Worm (Caenorhabditis elegans) whole organism, L2 larva: ENCODE measurements around the gene srt-56.

Experiments used
- C34F6.9 ChIP-seq: fragments of 150-350 bp; optimal IDR thresholded peaks from 2 replicates; lab custom pipeline; 2014; ENCODE audit warnings: missing biosample characterization, missing genetic modification characterization
- F13H6.1 ChIP-seq: sonication (generic microtip); optimal IDR thresholded peaks from 2 replicates; lab custom pipeline; 2016; ENCODE audit warnings: missing genetic modification characterization, missing compliant biosample characterization
- R02D3.7 ChIP-seq: fragments of 150-350 bp; optimal IDR thresholded peaks from 2 replicates; lab custom pipeline; 2014; ENCODE audit warnings: missing biosample characterization, missing genetic modification characterization
- ZK546.5 ChIP-seq: sonication (generic microtip); optimal IDR thresholded peaks from 2 replicates; lab custom pipeline; 2017; ENCODE audit warnings: missing biosample characterization, missing genetic modification characterization
- alr-1 ChIP-seq: fragments of 150-350 bp; optimal IDR thresholded peaks from 2 replicates; lab custom pipeline; 2014; ENCODE audit warnings: missing biosample characterization, missing genetic modification characterization
- aly-2 ChIP-seq: fragments of 150-350 bp; optimal IDR thresholded peaks from 2 replicates; lab custom pipeline; 2014; ENCODE audit warnings: missing biosample characterization, missing genetic modification characterization
- ama-1 ChIP-seq: fragments of 150-350 bp; optimal IDR thresholded peaks from 2 replicates; lab custom pipeline; 2018; ENCODE audit warnings: inconsistent platforms
- blmp-1 ChIP-seq: sonication (generic microtip); optimal IDR thresholded peaks from 2 replicates; lab custom pipeline; 2017; ENCODE audit warnings: missing genetic modification characterization, mild to moderate bottlenecking, missing compliant biosample characterization, antibody characterized with exemption, moderate library complexity; ENCODE audit not compliant: insufficient read depth
- dmd-4 ChIP-seq: sonication (generic microtip); optimal IDR thresholded peaks from 2 replicates; lab custom pipeline; 2017; ENCODE audit warnings: missing biosample characterization, missing genetic modification characterization
- egl-27 ChIP-seq: sonication (generic microtip); optimal IDR thresholded peaks from 3 replicates; lab custom pipeline; 2017; ENCODE audit warnings: missing biosample characterization, missing genetic modification reagents, missing genetic modification characterization
- elt-3 ChIP-seq: sonication (generic microtip); optimal IDR thresholded peaks from 2 replicates; lab custom pipeline; 2017; ENCODE audit warnings: missing biosample characterization, missing genetic modification characterization
- fos-1 ChIP-seq: fragments of 150-350 bp; optimal IDR thresholded peaks from 2 replicates; lab custom pipeline; 2014; ENCODE audit warnings: missing biosample characterization, missing genetic modification characterization
- gmeb-1 ChIP-seq: fragments of 150-350 bp; optimal IDR thresholded peaks from 2 replicates; lab custom pipeline; 2014; ENCODE audit warnings: missing biosample characterization, missing genetic modification characterization
- lin-13 ChIP-seq: fragments of 150-350 bp; optimal IDR thresholded peaks from 2 replicates; lab custom pipeline; 2014; ENCODE audit warnings: missing biosample characterization, missing genetic modification reagents, missing genetic modification characterization
- lsy-2 ChIP-seq, 2 experiments: fragments of 150-350 bp in 1 of 2; sonication (generic microtip) in 1 of 2; optimal IDR thresholded peaks; 2 replicates each; lab custom pipeline; 2014 to 2017; ENCODE audit warnings: missing biosample characterization in 2 of 2, missing genetic modification characterization in 2 of 2
- mbf-1 ChIP-seq: sonication (generic microtip); optimal IDR thresholded peaks from 2 replicates; lab custom pipeline; 2017; ENCODE audit warnings: missing biosample characterization, missing genetic modification characterization
- mdl-1 ChIP-seq, 2 experiments: fragments of 150-350 bp in 1 of 2; sonication (generic microtip) in 1 of 2; optimal IDR thresholded peaks; 2 replicates each; lab custom pipeline; 2017; ENCODE audit warnings: missing biosample characterization in 2 of 2, missing genetic modification characterization in 2 of 2
- nhr-10 ChIP-seq: sonication (generic microtip); optimal IDR thresholded peaks from 2 replicates; lab custom pipeline; 2017; ENCODE audit warnings: missing biosample characterization, missing genetic modification characterization
- nhr-11 ChIP-seq: fragments of 150-350 bp; optimal IDR thresholded peaks from 2 replicates; lab custom pipeline; 2014; ENCODE audit warnings: missing biosample characterization, missing genetic modification characterization
- nhr-12 ChIP-seq: fragments of 150-350 bp; optimal IDR thresholded peaks from 2 replicates; lab custom pipeline; 2014; ENCODE audit warnings: missing biosample characterization, missing genetic modification characterization
- nhr-21 ChIP-seq: fragments of 150-350 bp; optimal IDR thresholded peaks from 2 replicates; lab custom pipeline; 2014; ENCODE audit warnings: missing biosample characterization, missing genetic modification characterization
- nhr-23 ChIP-seq: fragments of 150-350 bp; optimal IDR thresholded peaks from 2 replicates; lab custom pipeline; 2014; ENCODE audit warnings: missing biosample characterization, missing genetic modification reagents, missing genetic modification characterization
- nhr-237 ChIP-seq: fragments of 150-350 bp; optimal IDR thresholded peaks from 2 replicates; lab custom pipeline; 2014; ENCODE audit warnings: missing biosample characterization, missing genetic modification characterization
- nhr-25 ChIP-seq: fragments of 150-350 bp; sonication (generic microtip); optimal IDR thresholded peaks from 3 replicates; lab custom pipeline; 2014; ENCODE audit warnings: missing biosample characterization, missing genetic modification characterization
- nhr-6 ChIP-seq: fragments of 150-350 bp; optimal IDR thresholded peaks from 2 replicates; lab custom pipeline; 2014; ENCODE audit warnings: missing biosample characterization, missing genetic modification characterization
- nhr-77 ChIP-seq: fragments of 150-350 bp; optimal IDR thresholded peaks from 2 replicates; lab custom pipeline; 2014; ENCODE audit warnings: missing biosample characterization, missing genetic modification characterization
- peb-1 ChIP-seq: fragments of 150-350 bp; optimal IDR thresholded peaks from 2 replicates; lab custom pipeline; 2014; ENCODE audit warnings: missing biosample characterization, missing genetic modification characterization
- skn-1 ChIP-seq: sonication (generic microtip); optimal IDR thresholded peaks from 2 replicates; lab custom pipeline; 2017; ENCODE audit warnings: missing biosample characterization, missing genetic modification characterization
- sma-9 ChIP-seq, 2 experiments: fragments of 150-350 bp in 1 of 2; sonication (generic microtip) in 1 of 2; optimal IDR thresholded peaks; 2 replicates each; lab custom pipeline; 2014 to 2016; ENCODE audit warnings: missing genetic modification characterization in 2 of 2, mild to moderate bottlenecking in 1 of 2, missing biosample characterization in 1 of 2, missing compliant biosample characterization in 1 of 2, missing genetic modification reagents in 1 of 2, moderate library complexity in 1 of 2
- unc-39 ChIP-seq: fragments of 150-350 bp; optimal IDR thresholded peaks from 2 replicates; lab custom pipeline; 2014; ENCODE audit warnings: missing biosample characterization, missing genetic modification characterization
- unc-55 ChIP-seq: fragments of 150-350 bp; sonication (generic microtip); optimal IDR thresholded peaks from 3 replicates; lab custom pipeline; 2014; ENCODE audit warnings: missing biosample characterization, missing genetic modification reagents, missing genetic modification characterization
- unc-62 ChIP-seq: fragments of 150-350 bp; optimal IDR thresholded peaks from 2 replicates; lab custom pipeline; 2014; ENCODE audit warnings: missing biosample characterization, missing genetic modification reagents, missing genetic modification characterization
- zag-1 ChIP-seq: fragments of 150-350 bp; optimal IDR thresholded peaks from 2 replicates; lab custom pipeline; 2014; ENCODE audit warnings: missing biosample characterization, missing genetic modification characterization
- ztf-1 ChIP-seq: fragments of 200-800 bp; sonication (Bioruptor generic); conservative IDR thresholded peaks from 2 replicates; pipeline ENCODE4 v1.3.6; 2022; ENCODE audit warnings: missing genetic modification characterization, missing compliant biosample characterization

srt-56 gene

ce11 chrV:3155072-3155471 lies 33.4 kb upstream of the srt-56 start, which contains the start of gene srab-7:
Gene srab-7, minus strand, starts transcription at chrV:3155172.
- TF ChIP-seq zag-1 (tag; lab: Kevin White, UChicago), result no peak
- TF ChIP-seq alr-1 (tag; lab: Kevin White, UChicago), result no peak
- no peak for TF ChIP-seq nhr-6 (tag; lab: Kevin White, UChicago)
- no peak for TF ChIP-seq dmd-4 (tag; lab: Kevin White, UChicago)
- TF ChIP-seq blmp-1, result no peak
- no peak for TF ChIP-seq egl-27
- no peak for TF ChIP-seq skn-1 (tag; lab: Kevin White, UChicago)
- TF ChIP-seq unc-39 (tag; lab: Kevin White, UChicago), result no peak
- no peak for TF ChIP-seq nhr-23 (tag; lab: Kevin White, UChicago)
- no peak for TF ChIP-seq nhr-12
- TF ChIP-seq R02D3.7 (tag; lab: Kevin White, UChicago), result no peak
- no peak for TF ChIP-seq nhr-25 (tag; lab: Kevin White, UChicago)

DNA sequence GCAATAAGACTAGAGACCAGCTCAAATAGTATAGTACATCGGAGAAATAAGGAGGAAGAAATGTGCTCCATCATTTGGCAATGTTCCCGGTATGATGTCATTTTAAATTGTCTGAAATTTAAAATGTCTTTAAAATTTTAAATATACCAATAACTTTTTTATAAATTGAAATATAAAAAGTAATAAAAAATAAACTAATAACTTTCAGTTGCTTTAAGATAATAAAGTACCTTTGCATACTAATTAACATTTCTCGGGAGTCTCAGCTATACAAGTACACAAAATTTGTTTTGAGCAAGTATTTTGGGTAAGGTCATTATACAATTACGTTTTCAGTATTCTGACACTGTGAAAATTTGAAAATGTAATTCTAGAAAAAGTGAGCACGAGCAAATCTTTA lies 30.2 kb upstream of the srt-56 start, which contains the start of gene srab-6:
Gene srab-6 (minus strand): TSS at position 101 of the 400 bp plus-strand sequence.
- no peak for TF ChIP-seq nhr-77 (tag; lab: Kevin White, UChicago)
- TF ChIP-seq nhr-10 (tag; lab: Kevin White, UChicago), result no peak
- TF ChIP-seq unc-55 (GFP tag; lab: Kevin White, UChicago), result no peak
- TF ChIP-seq skn-1 (tag; lab: Kevin White, UChicago), result no peak
- no peak for TF ChIP-seq dmd-4 (tag; lab: Kevin White, UChicago)
- TF ChIP-seq zag-1 (tag; lab: Kevin White, UChicago), result no peak
- no peak for TF ChIP-seq lsy-2 (tag; optimal IDR thresholded peaks at IDR 0.05; lab: Kevin White, UChicago)
- no peak for TF ChIP-seq unc-62 (GFP tag; lab: Kevin White, UChicago)
- no peak for TF ChIP-seq F13H6.1
- no peak for TF ChIP-seq aly-2 (tag; lab: Kevin White, UChicago)
- no peak for TF ChIP-seq ama-1 (lab: Kevin White, UChicago)
- no peak for TF ChIP-seq sma-9 (GFP tag; optimal IDR thresholded peaks at IDR 0.05; lab: Kevin White, UChicago)
- TF ChIP-seq sma-9 (tag; optimal IDR thresholded peaks at IDR 0.05; lab: Kevin White, UChicago), result no peak
- no peak for TF ChIP-seq gmeb-1 (tag; lab: Kevin White, UChicago)
- no peak for TF ChIP-seq nhr-21
- TF ChIP-seq egl-27, result no peak
- no peak for TF ChIP-seq nhr-6 (tag; lab: Kevin White, UChicago)
- no peak for TF ChIP-seq mbf-1

- TF ChIP-seq dmd-4 (tag; lab: Kevin White, UChicago), result no peak
- TF ChIP-seq nhr-237, result no peak
- no peak for TF ChIP-seq lin-13 (GFP tag; lab: Kevin White, UChicago)
- no peak for TF ChIP-seq mdl-1 (tag; optimal IDR thresholded peaks at IDR 0.05; lab: Kevin White, UChicago)
- TF ChIP-seq unc-62 (GFP tag; lab: Kevin White, UChicago), result no peak
- TF ChIP-seq nhr-77 (tag; lab: Kevin White, UChicago), result no peak
- no peak for TF ChIP-seq elt-3
- no peak for TF ChIP-seq nhr-21
- no peak for TF ChIP-seq ZK546.5
- TF ChIP-seq peb-1 (tag; lab: Kevin White, UChicago), result no peak
- TF ChIP-seq nhr-11 (tag; lab: Kevin White, UChicago), result no peak
- TF ChIP-seq zag-1 (tag; lab: Kevin White, UChicago), result no peak
- no peak for TF ChIP-seq egl-27
- no peak for TF ChIP-seq ztf-1
These were observed 28.3 kb upstream of the srt-56 start for ce11 chrV:3149910-3150428.

- TF ChIP-seq C34F6.9 (tag; lab: Kevin White, UChicago), result no peak
- no peak for TF ChIP-seq R02D3.7 (tag; lab: Kevin White, UChicago)
- TF ChIP-seq unc-39 (tag; lab: Kevin White, UChicago), result no peak
- no peak for TF ChIP-seq ama-1 (lab: Kevin White, UChicago)
- TF ChIP-seq nhr-10 (tag; lab: Kevin White, UChicago), result no peak
- no peak for TF ChIP-seq skn-1 (tag; lab: Kevin White, UChicago)
- TF ChIP-seq lsy-2 (tag; optimal IDR thresholded peaks at IDR 0.05; lab: Kevin White, UChicago), result no peak
- TF ChIP-seq, all 48 proteins: peak for 0
These were observed 25.3 kb upstream of the srt-56 start, which contains the start of gene srab-11 for ce11 chrV:3146932-3147331. Gene srab-11, minus strand, starts transcription at chrV:3147032.

DNA sequence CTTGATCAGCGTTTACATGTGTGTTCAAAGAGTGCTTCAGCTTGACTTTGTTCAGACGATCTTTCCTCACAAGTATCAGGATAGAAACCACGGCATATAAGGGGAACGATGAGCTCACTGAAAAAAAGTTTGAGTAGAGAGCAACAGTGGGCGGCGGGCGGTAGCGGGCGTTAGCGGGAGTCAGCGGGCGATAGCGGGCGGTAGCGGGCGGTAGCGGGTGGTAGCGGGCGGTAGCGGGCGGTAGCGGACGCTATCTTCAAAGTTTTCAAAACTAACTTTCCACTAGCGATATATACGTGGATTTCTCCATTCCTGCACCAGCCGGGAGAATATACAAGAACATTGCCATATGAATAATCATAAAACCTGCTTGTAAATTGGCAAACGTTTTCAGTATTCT lies 23.6 kb upstream of the srt-56 start:
- TF ChIP-seq fos-1 (tag; lab: Kevin White, UChicago) (no peak), R02D3.7 (tag; lab: Kevin White, UChicago) (no peak), nhr-12 (no peak), nhr-10 (tag; lab: Kevin White, UChicago) (no peak), nhr-21 (no peak), lin-13 (GFP tag; lab: Kevin White, UChicago) (no peak), blmp-1 (no peak), aly-2 (tag; lab: Kevin White, UChicago) (no peak), nhr-6 (tag; lab: Kevin White, UChicago) (no peak), dmd-4 (tag; lab: Kevin White, UChicago) (no peak), nhr-237 (no peak), F13H6.1 (no peak)
- TF ChIP-seq, all 48 proteins: peak for 0
